Worm (Caenorhabditis elegans): ENCODE data around the gene spk-1.

DNA sequence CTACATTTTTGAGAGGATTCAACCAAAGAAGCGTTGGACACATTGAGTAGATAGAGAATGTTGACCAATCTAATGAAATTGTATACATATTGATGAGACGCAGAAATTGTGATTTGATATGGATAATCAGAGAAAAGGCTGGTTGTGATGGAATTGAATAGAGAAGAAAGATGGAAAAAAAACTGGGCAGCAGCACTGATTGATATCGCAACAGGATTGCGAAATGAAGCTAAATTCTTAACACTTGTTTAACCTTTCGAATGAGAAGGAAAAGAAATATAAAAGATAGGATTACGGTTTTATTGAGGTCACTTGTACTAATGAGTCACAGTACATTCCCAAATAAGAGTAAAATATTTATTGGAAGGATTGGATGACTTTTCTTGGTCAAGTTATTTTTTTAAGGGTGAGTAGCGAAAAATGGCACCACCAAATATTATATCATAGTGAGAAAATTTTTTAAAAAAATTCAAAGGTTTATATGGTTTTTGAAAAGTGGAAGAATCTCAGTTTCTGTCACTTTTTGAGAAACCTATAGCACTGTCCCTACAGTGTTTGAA, 45.8 kb downstream of the spk-1 start:
- TF ChIP-seq him-1 (tag; optimal IDR thresholded peaks at IDR 0.05) (no peak), W03F9.2 (tag; optimal IDR thresholded peaks at IDR 0.05) (no peak)

Measured in whole organism, L4/young adult.